Worm (Caenorhabditis elegans): ENCODE measurements around the gene ints-7.

DNA sequence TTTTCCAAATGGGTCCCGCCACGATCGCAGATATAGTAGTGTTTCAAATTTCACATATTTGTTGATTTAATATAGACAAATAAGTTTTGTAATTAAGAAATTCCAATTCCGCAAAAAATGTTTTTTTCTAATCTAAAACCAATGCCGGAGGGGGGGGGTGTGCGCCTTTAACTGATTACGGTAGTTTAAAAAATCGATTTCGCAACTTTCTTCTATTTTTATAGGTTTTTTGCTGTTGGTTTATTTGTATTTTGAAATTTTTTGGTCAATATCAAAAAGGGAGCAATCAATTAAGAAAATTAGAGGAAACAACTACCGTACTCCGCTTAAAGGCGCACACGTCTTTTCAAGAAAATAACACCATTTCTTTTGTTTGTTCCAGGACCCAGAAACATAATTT, 8.9 kb downstream of the ints-7 start:
- no peak for TF ChIP-seq dao-5 (tag; optimal IDR thresholded peaks at IDR 0.05)
- TF ChIP-seq W03F9.2 (tag; optimal IDR thresholded peaks at IDR 0.05), result no peak

Measured in whole organism, L4/young adult.